Fruit fly (Drosophila melanogaster) whole organism, embryonic: ENCODE results near the gene Cpr67Fa1.
A peak's percentile ranks its signal among the peaks of the same experiment; 100 is the strongest.

Experiments used
- BtbVII ChIP-seq: fragments of 200-800 bp; sonication (Bioruptor generic); optimal IDR thresholded peaks from 3 replicates; lab custom pipeline; 2017; ENCODE audit warnings: missing biosample characterization, mild to moderate bottlenecking, missing genetic modification characterization
- CG10431 ChIP-seq: fragments of 200-800 bp; sonication (Bioruptor generic); optimal IDR thresholded peaks from 3 replicates; lab custom pipeline; 2018; ENCODE audit warnings: missing biosample characterization, mild to moderate bottlenecking, missing genetic modification characterization
- CG10543 ChIP-seq: fragments of 200-800 bp; sonication (Bioruptor generic); optimal IDR thresholded peaks from 3 replicates; lab custom pipeline; 2017; ENCODE audit warnings: missing biosample characterization, mild to moderate bottlenecking, missing genetic modification characterization, moderate library complexity
- CG11723 ChIP-seq: fragments of 200-800 bp; sonication (Bioruptor generic); optimal IDR thresholded peaks from 2 replicates; lab custom pipeline; 2017; ENCODE audit warnings: missing biosample characterization, mild to moderate bottlenecking, missing genetic modification characterization
- CG1233 ChIP-seq: fragments of 200-800 bp; sonication (Bioruptor generic); optimal IDR thresholded peaks from 4 replicates; lab custom pipeline; 2018; ENCODE audit warnings: missing biosample characterization, mild to moderate bottlenecking, missing genetic modification characterization
- CG12942 ChIP-seq: fragments of 200-800 bp; sonication (Bioruptor generic); optimal IDR thresholded peaks from 3 replicates; lab custom pipeline; 2016; ENCODE audit warnings: missing biosample characterization, missing genetic modification characterization
- CG13624 ChIP-seq: fragments of 200-800 bp; sonication (Bioruptor generic); optimal IDR thresholded peaks from 2 replicates; lab custom pipeline; 2016; ENCODE audit warnings: missing biosample characterization, missing genetic modification characterization
- CG13894 ChIP-seq: fragments of 200-800 bp; sonication (Bioruptor generic); optimal IDR thresholded peaks from 3 replicates; lab custom pipeline; 2018; ENCODE audit warnings: missing biosample characterization, mild to moderate bottlenecking, missing genetic modification characterization, moderate library complexity
- CG1602 ChIP-seq: fragments of 200-800 bp; sonication (Bioruptor generic); optimal IDR thresholded peaks from 3 replicates; lab custom pipeline; 2016; ENCODE audit warnings: missing biosample characterization, missing genetic modification characterization
- CG17328 ChIP-seq: fragments of 200-800 bp; sonication (Bioruptor generic); IDR thresholded peaks from 2 replicates; pipeline ENCODE4 v1.3.6; 2022; ENCODE audit warnings: missing biosample characterization, missing genetic modification characterization
- CG1792 ChIP-seq: fragments of 200-800 bp; sonication (Bioruptor generic); optimal IDR thresholded peaks from 2 replicates; lab custom pipeline; 2016; ENCODE audit warnings: missing biosample characterization, missing genetic modification characterization
- CG18599 ChIP-seq: fragments of 200-800 bp; sonication (Bioruptor generic); optimal IDR thresholded peaks from 3 replicates; lab custom pipeline; 2017; ENCODE audit warnings: missing biosample characterization, missing genetic modification characterization, mild to moderate bottlenecking, moderate library complexity, missing genetic modification reagents
- CG31441 ChIP-seq: fragments of 200-800 bp; sonication (Bioruptor generic); IDR thresholded peaks from 2 replicates; pipeline ENCODE4 v1.3.6; 2022; ENCODE audit warnings: missing biosample characterization, missing genetic modification characterization
- CG32532 ChIP-seq: fragments of 200-800 bp; sonication (Bioruptor generic); IDR thresholded peaks from 2 replicates; pipeline ENCODE4 v1.3.6; 2022; ENCODE audit warnings: missing biosample characterization, missing genetic modification characterization
- CG3407 ChIP-seq: fragments of 200-800 bp; sonication (Bioruptor generic); optimal IDR thresholded peaks from 2 replicates; lab custom pipeline; 2018; ENCODE audit warnings: missing biosample characterization, mild to moderate bottlenecking, missing genetic modification characterization
- CG6765 ChIP-seq: fragments of 200-800 bp; sonication (Bioruptor generic); optimal IDR thresholded peaks from 3 replicates; lab custom pipeline; 2017; ENCODE audit warnings: missing biosample characterization, mild to moderate bottlenecking, missing genetic modification characterization
- D ChIP-seq, 2 experiments: fragments of 200-800 bp in 1 of 2; fragments of >200 bp in 1 of 2; sonication (Bioruptor generic) in 1 of 2; optimal IDR thresholded peaks; 2 replicates in 1 of 2; 3 replicates in 1 of 2; lab custom pipeline; 2017; ENCODE audit warnings: mild to moderate bottlenecking in 1 of 2, missing biosample characterization in 1 of 2, missing genetic modification characterization in 1 of 2, missing genetic modification reagents in 1 of 2
- Ets97D ChIP-seq: fragments of 200-800 bp; sonication (Bioruptor generic); optimal IDR thresholded peaks from 3 replicates; lab custom pipeline; 2016; ENCODE audit warnings: missing biosample characterization, missing genetic modification characterization
- Hsf ChIP-seq: fragments of 200-800 bp; sonication (Bioruptor generic); optimal IDR thresholded peaks from 3 replicates; lab custom pipeline; 2016; ENCODE audit warnings: missing biosample characterization, missing genetic modification characterization
- Kr ChIP-seq: fragments of 200-800 bp; sonication (Bioruptor generic); optimal IDR thresholded peaks from 2 replicates; lab custom pipeline; 2017; ENCODE audit warnings: missing biosample characterization, mild to moderate bottlenecking, missing genetic modification characterization
- Med ChIP-seq: fragments of 200-800 bp; sonication (Bioruptor generic); peaks from one replicate; lab custom pipeline; 2016; ENCODE audit warnings: missing biosample characterization, missing genetic modification characterization, mild to moderate bottlenecking, inconsistent platforms, moderate library complexity
- Pdp1 ChIP-seq, 2 experiments: fragments of 200-800 bp; sonication (Bioruptor generic); optimal IDR thresholded peaks; 3 replicates each; lab custom pipeline; 2016; ENCODE audit warnings: missing biosample characterization in 2 of 2, missing genetic modification characterization in 2 of 2, mild to moderate bottlenecking in 1 of 2, moderate library complexity in 1 of 2
- Vsx1 ChIP-seq: fragments of 200-800 bp; sonication (Bioruptor generic); optimal IDR thresholded peaks from 2 replicates; lab custom pipeline; 2017; ENCODE audit warnings: missing biosample characterization, mild to moderate bottlenecking, missing genetic modification characterization, missing genetic modification reagents
- ara ChIP-seq: fragments of 200-800 bp; sonication (Bioruptor generic); IDR thresholded peaks from 2 replicates; pipeline ENCODE4 v1.3.6; 2022; ENCODE audit warnings: missing biosample characterization, missing genetic modification characterization
- crol ChIP-seq: fragments of 200-800 bp; sonication (Bioruptor generic); IDR thresholded peaks from 2 replicates; pipeline ENCODE4 v1.3.6; 2022; ENCODE audit warnings: missing biosample characterization, missing genetic modification characterization
- fu2 ChIP-seq: fragments of 200-800 bp; sonication (Bioruptor generic); optimal IDR thresholded peaks from 2 replicates; lab custom pipeline; 2016; ENCODE audit warnings: missing biosample characterization, missing genetic modification characterization
- grn ChIP-seq: fragments of 200-800 bp; sonication (Bioruptor generic); optimal IDR thresholded peaks from 3 replicates; lab custom pipeline; 2017; ENCODE audit warnings: missing biosample characterization, missing genetic modification characterization
- gsb-n ChIP-seq: fragments of 200-800 bp; sonication (Bioruptor generic); optimal IDR thresholded peaks from 3 replicates; lab custom pipeline; 2018; ENCODE audit warnings: missing biosample characterization, mild to moderate bottlenecking, missing genetic modification characterization
- her ChIP-seq: fragments of 200-800 bp; sonication (Bioruptor generic); optimal IDR thresholded peaks from 2 replicates; lab custom pipeline; 2016; ENCODE audit warnings: missing biosample characterization, missing genetic modification characterization
- klu ChIP-seq: fragments of 200-800 bp; sonication (Bioruptor generic); IDR thresholded peaks from 2 replicates; pipeline ENCODE4 v1.3.6; 2022; ENCODE audit warnings: missing biosample characterization, missing genetic modification characterization
- kni ChIP-seq: fragments of 200-800 bp; sonication (Bioruptor generic); optimal IDR thresholded peaks from 3 replicates; lab custom pipeline; 2017; ENCODE audit warnings: mild to moderate bottlenecking, missing biosample characterization, missing genetic modification reagents, missing genetic modification characterization
- nerfin-2 ChIP-seq: fragments of 200-800 bp; sonication (Bioruptor generic); IDR thresholded peaks from 2 replicates; pipeline ENCODE4 v1.3.6; 2022; ENCODE audit warnings: missing biosample characterization, missing genetic modification characterization; ENCODE audit not compliant: partially characterized antibody
- oc ChIP-seq: fragments of 200-800 bp; sonication (Bioruptor generic); optimal IDR thresholded peaks from 2 replicates; lab custom pipeline; 2018; ENCODE audit warnings: missing biosample characterization, mild to moderate bottlenecking, missing genetic modification characterization, moderate library complexity
- pros ChIP-seq: fragments of 200-800 bp; sonication (Bioruptor generic); optimal IDR thresholded peaks from 3 replicates; lab custom pipeline; 2019; ENCODE audit warnings: missing biosample characterization, mild to moderate bottlenecking, missing genetic modification characterization, moderate library complexity
- sug ChIP-seq: fragments of 200-800 bp; optimal IDR thresholded peaks from 2 replicates; lab custom pipeline; 2019; ENCODE audit warnings: missing biosample characterization, mild to moderate bottlenecking, missing genetic modification characterization, moderate library complexity
- tll ChIP-seq, 2 experiments: fragments of 200-800 bp in 1 of 2; fragments of >200 bp in 1 of 2; sonication (Bioruptor generic) in 1 of 2; optimal IDR thresholded peaks; 2 replicates each; lab custom pipeline; 2017 to 2019; ENCODE audit warnings: missing biosample characterization in 2 of 2, missing genetic modification characterization in 2 of 2, mild to moderate bottlenecking in 1 of 2, moderate library complexity in 1 of 2
- ttk ChIP-seq: fragments of 200-800 bp; sonication (Bioruptor generic); IDR thresholded peaks from 2 replicates; pipeline ENCODE4 v2.1.2; 2022; ENCODE audit warnings: missing biosample characterization, missing genetic modification characterization
- vvl ChIP-seq: fragments of 200-800 bp; sonication (Bioruptor generic); IDR thresholded peaks from 2 replicates; pipeline ENCODE4 v1.3.6; 2022; ENCODE audit warnings: missing biosample characterization, missing genetic modification characterization

Gene Cpr67Fa1

DNA sequence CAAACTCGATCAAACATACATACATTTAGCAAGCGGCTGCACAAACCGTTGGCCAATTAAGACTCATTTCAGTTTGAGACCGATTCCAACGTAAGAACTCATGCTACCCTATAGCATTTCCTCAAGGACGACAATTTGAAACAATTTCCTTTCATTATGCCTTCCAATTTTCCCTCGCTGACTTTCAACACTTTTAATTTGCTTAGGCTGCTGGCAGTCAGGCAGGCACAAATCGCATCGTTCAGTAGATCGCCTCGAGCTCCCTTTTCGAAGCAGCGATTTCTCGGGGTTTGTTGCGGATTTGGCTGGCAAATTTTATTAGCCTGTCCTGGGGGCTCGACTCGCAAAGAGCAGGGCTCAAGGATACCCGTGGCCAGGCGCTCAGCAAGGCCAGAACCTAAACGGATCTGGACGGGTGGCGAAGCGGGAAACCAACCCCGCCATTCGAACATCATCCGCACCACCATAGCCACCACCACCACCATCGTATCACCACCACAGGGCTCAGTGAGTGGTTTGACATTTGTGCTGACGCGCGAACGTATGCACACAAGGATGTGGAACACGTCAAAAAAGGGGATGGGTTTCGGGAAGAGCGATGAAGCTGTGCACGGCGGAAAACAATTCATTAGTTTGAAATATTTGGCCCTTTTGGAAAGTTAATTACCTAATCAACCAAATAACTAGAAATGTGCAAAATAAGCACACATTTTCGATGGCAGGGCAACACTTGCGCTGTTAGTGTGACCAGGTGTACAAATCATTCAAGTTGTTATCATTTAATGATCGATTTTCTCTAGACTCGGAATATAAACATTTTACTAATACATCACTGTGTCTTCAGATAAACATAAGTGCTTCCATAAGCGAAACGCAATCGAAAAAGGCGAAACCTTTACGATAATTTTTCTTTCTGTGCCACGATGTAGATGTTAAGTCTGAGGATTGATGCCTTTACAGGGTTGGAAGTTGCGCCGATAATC lies 45.0 kb upstream of the Cpr67Fa1 start (continued):
- TF ChIP-seq CG17328 (GFP tag; lab: Robert Waterston, UW) (peak; percentile 32; the same call in 1 of the 2 replicates), CG3407 (GFP tag; lab: Kevin White, UChicago) (peak; percentile 0), Med (GFP tag; lab: Kevin White, UChicago) (peak; percentile 72), CG1233 (GFP tag; lab: Kevin White, UChicago) (peak; percentile 30), ara (GFP tag; lab: Robert Waterston, UW) (peak; percentile 32; the same call in 1 of the 2 replicates), Hsf (GFP tag; lab: Kevin White, UChicago) (peak; percentile 39), her (GFP tag; lab: Kevin White, UChicago) (no peak), CG6765 (GFP tag; lab: Kevin White, UChicago) (no peak), CG11723 (GFP tag; lab: Kevin White, UChicago) (no peak), CG1602 (GFP tag; lab: Kevin White, UChicago) (peak; percentile 3)

DNA sequence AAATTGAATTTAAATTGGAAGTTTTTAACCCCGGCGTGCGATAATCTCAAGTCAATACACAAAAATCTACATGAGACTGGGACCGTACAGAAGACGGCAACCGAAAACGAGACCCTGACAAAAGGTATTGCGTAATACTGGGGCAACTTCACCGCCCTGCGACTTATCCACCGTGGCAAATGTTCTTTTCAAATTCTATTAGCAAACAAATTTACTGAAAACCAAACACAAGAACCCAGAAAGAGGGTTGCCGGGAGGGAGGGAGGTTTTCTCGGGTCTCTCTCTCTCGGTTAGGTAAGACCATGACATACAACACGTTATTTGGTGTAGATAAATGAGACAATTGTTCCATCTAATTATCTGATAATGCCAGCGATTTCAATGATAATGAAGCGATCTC lies 44.0 kb upstream of the Cpr67Fa1 start:
- TF ChIP-seq pros (GFP tag; lab: Kevin White, UChicago) (peak; percentile 77), tll (GFP tag; optimal IDR thresholded peaks at IDR 0.05; lab: Kevin White, UChicago) (peak in 1 of 2 experiments; percentile 51), ttk (GFP tag; lab: Robert Waterston, UW) (no peak), CG12942 (GFP tag; lab: Kevin White, UChicago) (no peak), CG10543 (peak; percentile 21), klu (GFP tag; lab: Robert Waterston, UW) (no peak), Pdp1 (GFP tag; optimal IDR thresholded peaks at IDR 0.05; lab: Kevin White, UChicago) (peak in 1 of 2 experiments; percentile 61), grn (peak; percentile 90), gsb-n (tag; lab: Kevin White, UChicago) (peak; percentile 78), kni (peak; percentile 40), Med (GFP tag; lab: Kevin White, UChicago) (peak; percentile 51), oc (tag; lab: Kevin White, UChicago) (peak; percentile 39), Kr (GFP tag; lab: Kevin White, UChicago) (peak; percentile 15), Vsx1 (GFP tag; lab: Kevin White, UChicago) (peak; percentile 7), CG31441 (GFP tag; lab: Robert Waterston, UW) (no peak), vvl (GFP tag; lab: Robert Waterston, UW) (peak; percentile 37; the same call in 1 of the 2 replicates), CG1792 (no peak), CG10431 (peak; percentile 49), CG32532 (GFP tag; lab: Robert Waterston, UW) (no peak), crol (GFP tag; lab: Robert Waterston, UW) (peak; percentile 49; the same call in 1 of the 2 replicates), D (optimal IDR thresholded peaks at IDR 0.05; lab: Kevin White, UChicago) (no peak), D (GFP tag; optimal IDR thresholded peaks at IDR 0.05; lab: Kevin White, UChicago) (peak; percentile 6), CG13624 (no peak), CG13894 (tag; lab: Kevin White, UChicago) (peak; percentile 34), sug (no peak), CG18599 (GFP tag; lab: Kevin White, UChicago) (peak; percentile 29), nerfin-2 (GFP tag; lab: Robert Waterston, UW) (no peak), fu2 (GFP tag; lab: Kevin White, UChicago) (no peak), Ets97D (GFP tag; lab: Kevin White, UChicago) (no peak), BtbVII (GFP tag; lab: Kevin White, UChicago) (peak; percentile 32)
